Worm (Caenorhabditis elegans) whole organism, L4/young adult: ENCODE results near the gene mps-4.

ENCODE experiments used
- dao-5 ChIP-seq: sonication (generic microtip); optimal IDR thresholded peaks from 2 replicates; lab custom pipeline; 2016; ENCODE audit warnings: missing genotype, missing genetic modification characterization, moderate library complexity, missing compliant biosample characterization
- him-1 ChIP-seq: sonication (generic microtip); optimal IDR thresholded peaks from 2 replicates; lab custom pipeline; 2016; ENCODE audit warnings: missing genotype, missing genetic modification reagents, missing genetic modification characterization, missing compliant biosample characterization

- TF ChIP-seq dao-5 (tag; lab: Kevin White, UChicago) = no peak
- TF ChIP-seq him-1 = no peak
These were observed 19.9 kb upstream of the mps-4 start for ce11 chrIII:8291268-8292032.
